Worm (Caenorhabditis elegans): ENCODE data around the gene str-255.

str-255 gene

DNA sequence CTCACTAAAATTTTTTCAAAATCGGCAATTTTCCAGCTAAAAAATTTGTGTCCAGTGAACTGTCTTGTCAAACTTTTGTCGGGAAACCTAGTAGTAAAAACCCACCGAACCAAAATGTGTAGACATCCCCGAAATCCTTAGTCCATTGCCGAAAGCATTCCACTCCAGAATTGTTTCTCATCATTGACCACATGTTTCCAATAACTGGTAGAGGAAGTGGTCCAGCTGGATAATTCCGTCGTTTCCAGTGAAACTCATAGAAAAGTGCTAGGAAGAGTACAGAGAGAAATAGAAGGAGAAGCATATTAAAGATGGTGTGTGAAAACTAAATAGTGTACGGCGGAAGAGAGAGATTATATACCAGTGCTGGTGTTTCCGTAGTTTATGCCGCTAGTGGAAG is 40.4 kb upstream of the str-255 start, which contains the start of gene cyp-33C12:
TSS of gene cyp-33C12 (minus strand) at position 321 of the 400 bp plus-strand sequence.
- TF ChIP-seq mls-2 (tag; optimal IDR thresholded peaks at IDR 0.05) (no peak), elt-1 (tag; optimal IDR thresholded peaks at IDR 0.05; ENCODE audit: borderline replicate concordance, insufficient read depth) (no peak), unc-62 (GFP tag; optimal IDR thresholded peaks at IDR 0.05) (no peak), unc-39 (tag; optimal IDR thresholded peaks at IDR 0.05) (no peak), lin-13 (tag; optimal IDR thresholded peaks at IDR 0.05) (no peak), nhr-2 (tag; optimal IDR thresholded peaks at IDR 0.05) (no peak), sem-2 (GFP tag; optimal IDR thresholded peaks at IDR 0.05) (no peak), lsy-2 (tag; optimal IDR thresholded peaks at IDR 0.05) (no peak), sptf-1 (tag; optimal IDR thresholded peaks at IDR 0.05) (no peak)

DNA sequence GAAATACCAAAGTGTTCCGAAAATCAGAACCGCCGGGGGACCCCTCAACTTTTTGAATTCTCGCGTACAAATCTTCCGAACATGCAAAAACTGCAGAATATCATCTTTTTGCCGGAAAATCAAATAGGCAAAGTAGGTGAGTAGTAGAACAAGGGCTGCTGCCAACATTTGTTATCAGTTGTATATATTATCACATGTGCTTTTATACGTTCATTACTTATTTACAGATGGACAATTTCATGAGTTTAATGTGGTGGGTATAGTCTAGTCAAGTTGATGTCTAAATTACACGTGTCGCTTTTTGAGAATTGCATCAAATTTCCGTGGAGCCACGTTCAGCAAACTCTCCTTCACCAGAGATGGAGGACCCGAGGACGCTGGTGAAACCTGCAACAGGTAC is 37.6 kb upstream of the str-255 start, which contains the start of gene cyp-32B1:
TSS of gene cyp-32B1 (minus strand) at position 176 of the 400 bp plus-strand sequence.
- TF ChIP-seq unc-120 (tag; optimal IDR thresholded peaks at IDR 0.05; ENCODE audit: poor library complexity, severe bottlenecking) (no peak), ham-2 (GFP tag; optimal IDR thresholded peaks at IDR 0.05) (no peak), ceh-83 (GFP tag; optimal IDR thresholded peaks at IDR 0.05) (no peak), pha-4 (tag; optimal IDR thresholded peaks at IDR 0.05) (no peak), cnd-1 (tag; optimal IDR thresholded peaks at IDR 0.05) (no peak), snpc-4 (tag; optimal IDR thresholded peaks at IDR 0.05) (no peak), nhr-12 (tag; optimal IDR thresholded peaks at IDR 0.05) (no peak), ceh-43 (GFP tag; optimal IDR thresholded peaks at IDR 0.05) (no peak), hlh-1 (tag; optimal IDR thresholded peaks at IDR 0.05) (no peak), mls-2 (tag; optimal IDR thresholded peaks at IDR 0.05) (no peak), sem-2 (GFP tag; optimal IDR thresholded peaks at IDR 0.05) (no peak), lin-32 (GFP tag; optimal IDR thresholded peaks at IDR 0.05) (no peak), elt-3 (tag; optimal IDR thresholded peaks at IDR 0.05) (no peak), unc-62 (GFP tag; optimal IDR thresholded peaks at IDR 0.05) (no peak), tbx-8 (GFP tag; optimal IDR thresholded peaks at IDR 0.05) (no peak), flh-1 (GFP tag; optimal IDR thresholded peaks at IDR 0.05) (no peak), ztf-11 (tag; optimal IDR thresholded peaks at IDR 0.05) (no peak), bed-3 (GFP tag; optimal IDR thresholded peaks at IDR 0.05) (no peak), M03D4.4 (tag; optimal IDR thresholded peaks at IDR 0.05) (no peak), sptf-1 (tag; optimal IDR thresholded peaks at IDR 0.05) (no peak)

DNA sequence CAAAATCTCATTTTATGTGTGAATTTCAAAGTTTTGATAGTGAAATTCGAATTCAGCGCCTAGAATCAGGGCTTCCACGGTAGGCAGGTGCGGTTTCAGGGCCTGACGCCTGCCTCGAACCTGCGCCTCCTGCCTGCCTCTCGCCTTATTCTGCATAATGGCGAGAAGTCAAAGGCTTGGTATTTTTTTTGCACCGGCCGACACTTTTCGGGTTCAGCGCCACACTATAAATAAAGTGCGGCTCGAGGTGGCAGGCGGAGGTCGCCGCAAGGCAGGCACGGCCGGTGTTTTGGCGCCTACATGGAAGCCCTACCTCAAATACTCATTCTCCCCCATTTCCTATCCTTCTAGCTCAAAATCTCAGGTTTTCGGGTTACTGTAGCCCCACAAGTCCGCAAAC is 36.8 kb upstream of the str-255 start:
- TF ChIP-seq ceh-83 (GFP tag; optimal IDR thresholded peaks at IDR 0.05) (no peak), nhr-76 (tag; optimal IDR thresholded peaks at IDR 0.05) (no peak), unc-120 (tag; optimal IDR thresholded peaks at IDR 0.05; ENCODE audit: poor library complexity, severe bottlenecking) (no peak), sem-2 (GFP tag; optimal IDR thresholded peaks at IDR 0.05) (no peak), ceh-39 (tag; optimal IDR thresholded peaks at IDR 0.05) (no peak), unc-39 (tag; optimal IDR thresholded peaks at IDR 0.05) (no peak), zip-8 (tag; optimal IDR thresholded peaks at IDR 0.05) (no peak)

DNA sequence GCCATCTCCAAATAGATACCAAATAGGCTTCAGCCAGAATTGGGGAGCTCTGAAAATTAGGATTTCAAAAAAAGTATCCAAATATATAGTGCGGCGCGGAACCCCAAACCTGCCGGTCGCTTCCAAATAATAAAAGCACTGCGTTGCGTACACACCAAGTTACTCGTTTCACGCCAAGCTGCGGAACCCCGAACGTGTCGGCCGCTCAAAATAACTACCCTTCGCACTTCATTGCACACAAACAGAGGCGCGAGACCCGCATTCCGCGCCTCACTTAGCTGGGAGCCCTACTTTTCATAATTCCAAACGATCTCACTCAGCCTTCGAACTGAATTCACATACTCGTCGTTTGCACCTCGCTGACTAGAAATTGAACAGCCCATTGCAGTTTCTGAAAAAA is 36.0 kb upstream of the str-255 start:
- TF ChIP-seq cnd-1 (tag; optimal IDR thresholded peaks at IDR 0.05) (no peak), nhr-76 (tag; optimal IDR thresholded peaks at IDR 0.05) (no peak), ceh-83 (GFP tag; optimal IDR thresholded peaks at IDR 0.05) (no peak), tbx-8 (GFP tag; optimal IDR thresholded peaks at IDR 0.05) (no peak), nhr-28 (tag; optimal IDR thresholded peaks at IDR 0.05) (no peak), bed-3 (GFP tag; optimal IDR thresholded peaks at IDR 0.05) (no peak), flh-1 (GFP tag; optimal IDR thresholded peaks at IDR 0.05) (no peak), mls-2 (tag; optimal IDR thresholded peaks at IDR 0.05) (no peak), zip-8 (tag; optimal IDR thresholded peaks at IDR 0.05) (no peak), nhr-12 (tag; optimal IDR thresholded peaks at IDR 0.05) (no peak), pha-4 (tag; optimal IDR thresholded peaks at IDR 0.05) (no peak), nhr-2 (tag; optimal IDR thresholded peaks at IDR 0.05) (no peak), lin-13 (tag; optimal IDR thresholded peaks at IDR 0.05) (no peak)

DNA sequence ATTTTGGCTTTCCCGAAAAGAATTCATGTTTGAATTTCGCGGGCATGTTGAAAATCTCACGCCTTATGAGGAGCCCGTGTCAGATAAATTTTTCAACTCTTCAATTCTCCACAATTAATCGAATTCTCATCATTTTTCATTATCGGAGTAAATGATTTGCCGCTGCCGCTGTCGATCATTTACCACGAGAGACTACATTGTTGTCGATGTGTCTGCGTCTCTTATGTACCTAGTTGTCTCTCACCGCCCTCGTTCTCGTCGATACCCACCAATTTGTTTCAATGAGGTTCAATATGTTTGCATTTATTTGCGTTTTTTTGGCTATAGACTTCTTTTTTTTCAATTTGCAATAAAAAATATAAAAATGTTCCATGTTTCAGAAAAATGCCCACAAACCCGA is 28.5 kb upstream of the str-255 start, which contains the start of gene nhr-13:
TSS of gene nhr-13 (plus strand) at position 369 of the 400 bp plus-strand sequence.
- TF ChIP-seq nhr-237 (tag; optimal IDR thresholded peaks at IDR 0.05) (no peak), hlh-1 (tag; optimal IDR thresholded peaks at IDR 0.05) (no peak), drap-1 (GFP tag; optimal IDR thresholded peaks at IDR 0.05) (no peak), flh-1 (GFP tag; optimal IDR thresholded peaks at IDR 0.05) (no peak), elt-3 (tag; optimal IDR thresholded peaks at IDR 0.05) (no peak), blmp-1 (tag; optimal IDR thresholded peaks at IDR 0.05) (no peak), ceh-43 (GFP tag; optimal IDR thresholded peaks at IDR 0.05) (no peak), snpc-4 (tag; optimal IDR thresholded peaks at IDR 0.05) (no peak), pha-4 (tag; optimal IDR thresholded peaks at IDR 0.05) (no peak), mls-2 (tag; optimal IDR thresholded peaks at IDR 0.05) (no peak), sptf-1 (tag; optimal IDR thresholded peaks at IDR 0.05) (no peak), ces-1 (GFP tag; optimal IDR thresholded peaks at IDR 0.05) (no peak), mab-5 (tag; optimal IDR thresholded peaks at IDR 0.05) (no peak)

Measured in whole organism, mixed stage, embryonic.